Worm (Caenorhabditis elegans): Measurements from ENCODE around the gene F54C9.7.

ce11 chrII:8573044-8573443 lies at the start of gene F54C9.7:
- TF ChIP-seq egl-27 (tag; optimal IDR thresholded peaks at IDR 0.05) (no peak), nhr-25 (tag; optimal IDR thresholded peaks at IDR 0.05) (no peak), unc-62 (GFP tag; optimal IDR thresholded peaks at IDR 0.05) (no peak), daf-12 (tag; optimal IDR thresholded peaks at IDR 0.05) (no peak), pha-4 (tag; optimal IDR thresholded peaks at IDR 0.05) (no peak), pqm-1 (tag; optimal IDR thresholded peaks at IDR 0.05) (no peak), sea-2 (GFP tag; optimal IDR thresholded peaks at IDR 0.05) (no peak), fos-1 (tag; optimal IDR thresholded peaks at IDR 0.05) (no peak)

Measured in whole organism, L3 larva.